Worm (Caenorhabditis elegans): ENCODE data around the gene Y48A6B.9.

The Y48A6B.9 gene

DNA sequence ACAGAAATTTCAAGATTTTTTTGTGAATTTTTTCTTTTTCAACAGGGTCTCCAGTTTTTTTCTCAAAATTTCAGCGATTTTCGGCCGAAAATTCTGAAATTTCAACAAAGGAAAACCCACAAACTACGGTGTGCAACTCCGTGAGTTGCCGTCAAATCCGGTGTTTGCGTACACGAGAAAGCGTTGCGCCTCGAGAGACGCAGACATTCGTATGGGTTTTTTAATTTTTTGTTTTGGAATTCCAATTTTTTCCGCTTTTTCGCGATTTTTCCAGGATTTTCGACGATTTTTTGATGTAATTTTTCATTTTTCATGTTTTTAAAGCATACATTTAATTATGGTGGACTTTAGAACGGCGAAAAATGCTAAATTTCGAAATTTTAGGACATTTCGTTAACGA, 3.2 kb downstream of the Y48A6B.9 start:
- no peak for TF ChIP-seq unc-62 (GFP tag; optimal IDR thresholded peaks at IDR 0.05)

DNA sequence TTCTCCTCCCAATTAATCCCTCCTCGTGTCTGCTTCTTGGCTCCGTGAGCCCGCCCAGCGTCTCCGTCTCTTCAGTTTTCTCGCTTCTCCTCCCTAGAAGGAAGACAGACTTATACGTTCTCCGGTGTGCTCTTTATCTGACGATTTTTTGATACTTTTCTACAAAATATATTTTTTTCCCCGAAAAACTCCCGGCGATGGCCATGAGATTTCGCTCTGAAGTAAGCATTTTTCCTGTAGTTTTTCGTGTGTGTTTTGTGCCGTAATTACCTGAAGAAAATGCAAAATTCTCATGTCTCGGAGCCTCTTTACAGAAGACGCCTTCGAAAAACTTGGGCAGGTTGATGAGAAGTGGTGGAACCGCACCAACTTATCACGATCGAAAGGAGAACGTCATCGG, 3.7 kb downstream of the Y48A6B.9 start, which contains the start of gene spat-2:
spat-2 (plus strand) TSS at position 301 of the 400 bp plus-strand sequence.
- no peak for TF ChIP-seq unc-62 (GFP tag; optimal IDR thresholded peaks at IDR 0.05)

DNA sequence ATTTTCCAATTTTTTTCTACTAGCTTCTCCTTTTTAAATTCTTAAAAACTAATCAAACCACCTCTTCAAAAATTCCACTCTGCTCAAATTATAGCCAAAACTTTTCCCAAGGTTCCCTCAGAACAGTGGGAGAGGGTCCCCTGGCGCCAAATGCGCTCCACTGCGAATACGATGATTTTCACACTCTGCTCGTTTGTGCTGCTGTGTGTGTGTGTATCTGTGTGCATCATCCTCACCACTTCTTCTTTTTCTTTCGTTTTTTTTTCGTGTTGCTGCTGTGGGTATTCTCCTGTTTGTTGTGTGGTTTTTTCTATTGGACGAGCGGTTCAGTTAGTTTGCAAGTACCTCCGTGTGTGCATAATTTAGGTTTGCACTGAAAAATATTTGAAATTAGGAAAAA, 6.3 kb downstream of the Y48A6B.9 start:
- TF ChIP-seq unc-62 (GFP tag; optimal IDR thresholded peaks at IDR 0.05) = no peak

ce11 chrIII:11040606-11041005, 7.6 kb downstream of the Y48A6B.9 start:
- no peak for TF ChIP-seq unc-62 (GFP tag; optimal IDR thresholded peaks at IDR 0.05)

- no peak for TF ChIP-seq unc-62 (GFP tag; optimal IDR thresholded peaks at IDR 0.05)
Measured at ce11 chrIII:11045196-11045595, 12.2 kb downstream of the Y48A6B.9 start.

DNA sequence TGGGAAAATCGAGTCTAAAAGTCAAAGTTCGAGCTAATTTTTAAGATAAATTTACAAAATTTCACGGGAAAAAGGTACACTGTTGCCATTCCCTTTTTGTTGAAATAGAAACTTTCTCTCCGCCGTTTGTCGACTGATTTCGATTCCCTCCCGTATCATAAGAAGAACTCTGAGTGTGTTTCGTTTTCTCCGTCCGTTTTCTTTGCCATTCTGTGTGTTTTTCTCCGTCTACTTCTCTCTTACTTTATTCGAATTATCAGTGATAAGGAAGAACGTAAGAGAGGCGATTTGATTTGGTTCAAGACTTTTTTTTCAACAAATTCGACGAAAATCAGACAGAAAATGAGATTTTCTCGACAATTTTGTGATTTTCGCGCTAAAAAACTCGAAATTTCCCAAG, 13.6 kb downstream of the Y48A6B.9 start:
- no peak for TF ChIP-seq unc-62 (GFP tag; optimal IDR thresholded peaks at IDR 0.05)

DNA sequence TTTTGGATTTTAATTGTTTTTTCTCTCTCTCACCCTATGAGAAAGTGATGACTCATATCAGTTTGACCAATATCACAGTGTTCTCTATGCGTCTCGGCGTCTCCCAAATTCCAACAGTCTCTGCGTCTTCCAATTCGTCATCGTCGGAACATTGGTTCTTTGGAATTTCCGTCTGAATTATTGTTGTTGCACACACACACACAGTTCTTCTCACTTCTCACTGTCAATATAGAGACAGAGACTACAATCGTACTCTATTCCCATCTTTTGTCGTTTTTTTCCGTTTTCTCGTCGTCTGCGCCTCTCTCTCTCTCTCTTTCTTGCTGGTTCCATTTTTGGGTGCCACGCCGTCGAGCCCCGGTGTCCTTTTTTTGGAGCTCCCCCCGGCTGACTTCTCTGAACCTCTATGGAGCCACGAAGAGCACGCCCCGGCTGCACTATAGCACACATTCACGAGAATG, 17.7 kb downstream of the Y48A6B.9 start:
- TF ChIP-seq unc-62 (GFP tag; optimal IDR thresholded peaks at IDR 0.05) = no peak

DNA sequence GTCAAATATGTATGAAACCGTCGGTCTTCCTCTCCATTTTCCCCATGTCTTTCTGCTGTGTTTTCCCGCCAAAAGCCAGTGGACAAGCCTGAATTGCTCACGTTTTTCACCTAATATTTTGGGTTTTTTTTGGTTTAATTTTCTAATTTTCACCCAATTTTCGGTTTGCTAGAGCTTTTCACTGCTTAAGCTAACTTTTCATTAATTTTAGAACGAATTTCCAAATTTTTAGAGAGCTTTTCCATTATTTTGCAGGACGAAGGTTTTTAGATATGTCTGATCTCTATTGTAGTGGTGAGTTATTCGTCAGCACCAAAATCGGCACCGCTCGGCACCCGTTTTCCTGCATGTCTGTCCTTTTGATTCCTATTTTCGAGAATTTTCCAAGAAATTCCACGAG, 20.6 kb downstream of the Y48A6B.9 start:
- TF ChIP-seq unc-62 (GFP tag; optimal IDR thresholded peaks at IDR 0.05) = no peak

ce11 chrIII:11054032-11054431, 21.1 kb downstream of the Y48A6B.9 start:
- TF ChIP-seq unc-62 (GFP tag; optimal IDR thresholded peaks at IDR 0.05) = no peak

DNA sequence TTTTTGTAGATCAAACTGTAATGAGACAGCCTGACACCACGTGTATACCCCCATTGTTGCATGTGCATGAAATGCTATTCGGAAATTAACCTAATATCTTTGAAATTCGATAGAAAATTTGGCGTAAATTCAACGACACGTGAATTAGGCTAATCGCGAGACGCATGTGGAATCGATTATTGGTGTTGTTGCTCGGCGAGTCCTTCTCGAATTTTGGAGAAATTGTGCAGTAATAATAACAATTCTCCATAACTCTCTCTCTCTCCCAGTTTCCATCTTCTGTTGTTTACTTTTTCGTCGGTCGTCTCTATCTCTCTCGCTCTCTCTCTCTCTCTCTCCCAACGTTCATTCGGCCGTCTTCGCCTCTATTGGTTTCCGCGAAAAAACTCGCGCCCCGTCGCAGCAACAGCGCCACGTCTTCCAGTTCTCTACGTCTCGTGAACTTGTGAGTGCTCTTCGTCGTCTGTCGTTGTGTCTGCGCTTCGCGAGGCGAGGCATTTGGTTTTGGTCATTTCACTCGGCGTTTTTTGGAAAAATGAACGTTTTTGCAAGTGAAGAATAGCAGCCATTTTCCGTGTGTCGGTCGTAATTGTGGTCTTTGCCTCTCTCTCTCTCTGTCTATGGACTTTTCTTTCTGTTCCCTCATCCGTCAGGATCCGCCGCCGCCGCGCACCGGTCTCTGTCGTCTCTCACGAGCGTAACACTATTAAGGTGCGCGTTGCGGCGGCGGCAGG, 21.7 kb downstream of the Y48A6B.9 start:
- TF ChIP-seq unc-62 (GFP tag; optimal IDR thresholded peaks at IDR 0.05) = no peak

DNA sequence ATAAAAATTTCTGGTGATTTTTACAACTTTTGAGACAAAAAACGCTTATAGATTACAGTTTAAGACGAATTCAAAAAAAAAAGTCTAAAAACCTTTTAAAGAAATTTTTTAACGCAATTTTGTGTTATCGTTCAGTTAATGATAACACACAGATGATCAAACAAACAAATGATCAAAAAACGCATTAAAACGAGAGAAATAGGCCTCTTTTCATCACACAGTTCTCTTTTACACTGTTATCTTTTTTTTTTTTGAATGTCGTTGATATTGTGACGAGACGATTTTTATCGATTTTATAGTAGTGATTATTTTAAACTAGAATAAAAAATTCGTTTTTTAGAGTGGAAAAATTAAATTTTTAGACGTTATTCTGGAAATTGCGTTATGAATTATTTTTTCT, 26.8 kb downstream of the Y48A6B.9 start:
- no peak for TF ChIP-seq unc-62 (GFP tag; optimal IDR thresholded peaks at IDR 0.05)

ce11 chrIII:11063259-11063658, 30.3 kb downstream of the Y48A6B.9 start, which contains the start of gene rsa-2:
TSS of gene rsa-2 (plus strand) at chrIII:11063479.
- TF ChIP-seq unc-62 (GFP tag; optimal IDR thresholded peaks at IDR 0.05) = no peak

DNA sequence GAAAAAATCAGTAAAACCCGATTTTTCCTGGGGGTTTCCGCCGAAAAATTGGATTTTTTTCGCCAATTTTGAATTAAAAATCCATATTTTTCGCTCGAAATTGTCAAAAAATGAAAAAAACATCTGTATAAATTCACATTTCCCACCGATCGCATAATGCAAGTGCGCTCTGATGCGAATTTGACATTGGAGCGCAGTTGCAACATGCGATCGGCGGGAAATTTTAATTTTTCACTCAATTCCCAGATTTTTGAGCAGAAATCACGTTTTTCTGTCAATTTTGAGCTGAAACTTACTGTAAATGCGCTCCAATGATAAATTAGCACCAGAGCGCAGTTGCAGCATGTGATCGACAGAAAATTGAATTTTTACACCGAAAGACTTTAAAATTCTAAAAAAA, 31.6 kb downstream of the Y48A6B.9 start:
- no peak for TF ChIP-seq unc-62 (GFP tag; optimal IDR thresholded peaks at IDR 0.05)

ce11 chrIII:11066691-11067090, 33.7 kb downstream of the Y48A6B.9 start:
- no peak for TF ChIP-seq unc-62 (GFP tag; optimal IDR thresholded peaks at IDR 0.05)

DNA sequence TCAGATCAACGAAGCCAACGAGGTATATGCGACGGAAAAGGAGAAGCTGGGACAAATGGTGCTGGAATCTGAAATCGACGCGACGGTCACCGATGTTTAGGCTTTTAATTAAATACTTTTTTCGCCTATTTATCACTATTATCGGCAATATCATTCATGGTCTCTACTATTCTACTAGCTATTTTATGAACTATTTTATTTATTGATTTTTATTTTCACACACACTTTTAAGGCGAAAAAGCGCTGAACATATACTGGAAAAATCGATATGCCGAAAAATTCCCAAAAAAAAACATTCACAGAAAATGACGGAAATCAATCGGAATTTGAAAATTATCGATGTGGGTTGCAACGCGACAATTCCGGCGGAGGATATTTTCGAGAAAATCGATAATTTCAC, 35.6 kb downstream of the Y48A6B.9 start, which contains the start of gene W09D6.1:
W09D6.1 (plus strand) TSS at position 301 of the 400 bp plus-strand sequence.
- TF ChIP-seq unc-62 (GFP tag; optimal IDR thresholded peaks at IDR 0.05) = no peak

- TF ChIP-seq unc-62 (GFP tag; optimal IDR thresholded peaks at IDR 0.05) = no peak
Measured at ce11 chrIII:11069265-11069664, 36.3 kb downstream of the Y48A6B.9 start.

DNA sequence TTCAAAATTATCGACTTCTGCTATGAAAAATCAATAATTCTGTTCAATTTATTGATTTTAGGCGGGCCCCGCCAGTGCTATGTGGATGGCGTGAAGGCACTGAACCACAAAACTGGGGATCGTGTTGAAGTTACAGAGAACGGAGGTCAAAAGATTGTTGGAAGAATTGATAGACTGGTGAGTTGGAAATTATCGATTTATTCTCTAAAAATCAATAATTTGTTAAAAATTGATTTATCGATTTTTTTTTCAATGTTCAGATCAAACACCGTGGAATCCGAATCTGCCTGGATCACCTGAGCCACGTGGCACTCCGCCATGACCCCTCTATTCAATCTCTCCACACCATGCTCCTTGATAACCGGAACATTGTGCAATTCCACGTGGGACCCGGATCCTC, 37.2 kb downstream of the Y48A6B.9 start:
- TF ChIP-seq unc-62 (GFP tag; optimal IDR thresholded peaks at IDR 0.05) = no peak

DNA sequence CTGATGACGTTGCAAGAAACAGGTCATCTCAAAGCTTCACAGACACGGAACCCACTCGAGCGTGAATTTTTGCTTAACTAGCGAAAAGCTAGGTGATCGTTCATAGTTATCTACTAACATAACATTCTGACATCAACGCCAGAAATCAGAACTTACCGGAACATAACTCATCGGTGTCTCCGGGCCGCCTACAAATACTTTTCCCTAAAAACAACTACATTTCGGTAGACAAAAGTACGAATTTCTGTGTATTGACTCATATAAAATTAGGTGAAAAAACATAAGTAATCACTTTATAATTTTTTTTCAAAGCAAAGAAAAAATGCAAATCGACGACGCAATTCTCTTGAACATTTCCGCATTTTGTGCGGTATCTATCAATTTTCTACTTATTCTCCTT, 41.2 kb downstream of the Y48A6B.9 start, which contains the start of gene str-261:
str-261 (plus strand) TSS at position 301 of the 400 bp plus-strand sequence.
- no peak for TF ChIP-seq unc-62 (GFP tag; optimal IDR thresholded peaks at IDR 0.05)

Measured in whole organism, dauer.